Worm (Caenorhabditis elegans): ENCODE measurements around the gene ipla-2.
A peak's percentile ranks its signal among the peaks of the same experiment; 100 is the strongest.

The ipla-2 gene

ce11 chrX:9822173-9822572 is 15.7 kb downstream of the ipla-2 start, which contains the start of gene dpy-22:
Gene dpy-22 (minus strand): TSS chrX:9822273.
- TF ChIP-seq egl-44 (GFP tag; IDR thresholded peaks at IDR 0.05) (no peak), ets-4 (GFP tag; optimal IDR thresholded peaks at IDR 0.05) (no peak), chd-7 (tag; optimal IDR thresholded peaks at IDR 0.05) (no peak), fkh-3 (tag; optimal IDR thresholded peaks at IDR 0.05) (no peak), F49E8.2 (tag; optimal IDR thresholded peaks at IDR 0.05; ENCODE audit: insufficient read depth) (no peak), T26A5.8 (tag; optimal IDR thresholded peaks at IDR 0.05) (no peak), sdz-38 (tag; optimal IDR thresholded peaks at IDR 0.05) (no peak)

- TF ChIP-seq T07F8.4 (tag; optimal IDR thresholded peaks at IDR 0.05) (no peak), zfh-2 (GFP tag; conservative IDR thresholded peaks at IDR 0.05) (peak; percentile 52), sea-2 (GFP tag; IDR thresholded peaks at IDR 0.05) (no peak), mcd-1 (GFP tag; IDR thresholded peaks at IDR 0.05) (0 out of 2 replicates have a peak, but pooled peaks have one; percentile 7), F55B11.4 (tag; optimal IDR thresholded peaks at IDR 0.05; ENCODE audit: borderline replicate concordance, insufficient read depth) (no peak), ceh-91 (GFP tag; IDR thresholded peaks at IDR 0.05) (no peak), nfya-2 (GFP tag; IDR thresholded peaks at IDR 0.05) (no peak), madf-8 (GFP tag; conservative IDR thresholded peaks at IDR 0.05) (no peak), akir-1 (GFP tag; optimal IDR thresholded peaks at IDR 0.05) (no peak)
These were observed 23.6 kb downstream of the ipla-2 start for ce11 chrX:9814132-9814811.

ce11 chrX:9807377-9808048 is 30.3 kb downstream of the ipla-2 start, which contains the start of gene lgc-47:
Gene lgc-47 (minus strand): TSS chrX:9807662.
- TF ChIP-seq Y53F4B.3 (GFP tag; IDR thresholded peaks at IDR 0.05) (no peak), atf-7 (tag; optimal IDR thresholded peaks at IDR 0.05) (no peak), Y53G8AR.9 (GFP tag; conservative IDR thresholded peaks at IDR 0.05) (no peak), madf-10 (tag; optimal IDR thresholded peaks at IDR 0.05) (peak; percentile 3), ccch-3 (GFP tag; optimal IDR thresholded peaks at IDR 0.05) (no peak), zfh-2 (GFP tag; conservative IDR thresholded peaks at IDR 0.05) (peak; percentile 86)

ce11 chrX:9805426-9805825 is 32.4 kb downstream of the ipla-2 start:
- TF ChIP-seq let-607 (tag; optimal IDR thresholded peaks at IDR 0.05) (no peak), nhr-27 (tag; optimal IDR thresholded peaks at IDR 0.05) (no peak), ceh-91 (GFP tag; IDR thresholded peaks at IDR 0.05) (no peak)

- no peak for TF ChIP-seq Y56A3A.18 (GFP tag; IDR thresholded peaks at IDR 0.05)
- TF ChIP-seq F52B5.7 (tag; optimal IDR thresholded peaks at IDR 0.05) = no peak
- TF ChIP-seq tlf-1 (GFP tag; optimal IDR thresholded peaks at IDR 0.05) = no peak
- no peak for TF ChIP-seq D2030.7 (GFP tag; IDR thresholded peaks at IDR 0.05)
- TF ChIP-seq lag-1 (GFP tag; IDR thresholded peaks at IDR 0.05) = no peak
- no peak for TF ChIP-seq nhr-179 (tag; optimal IDR thresholded peaks at IDR 0.05)
- TF ChIP-seq F37B4.10 (GFP tag; IDR thresholded peaks at IDR 0.05) = no peak
- no peak for TF ChIP-seq F33H1.4 (GFP tag; IDR thresholded peaks at IDR 0.05)
- no peak for TF ChIP-seq K11D2.4 (GFP tag; IDR thresholded peaks at IDR 0.05)
- TF ChIP-seq hlh-26 (GFP tag; conservative IDR thresholded peaks at IDR 0.05) = no peak
- no peak for TF ChIP-seq lin-40 (tag; optimal IDR thresholded peaks at IDR 0.05)
- TF ChIP-seq snpc-1.1 (tag; optimal IDR thresholded peaks at IDR 0.05; ENCODE audit: insufficient read depth) = no peak
- no peak for TF ChIP-seq Y79H2A.3 (GFP tag; conservative IDR thresholded peaks at IDR 0.05)
These were observed 33.1 kb downstream of the ipla-2 start for ce11 chrX:9804735-9805134.

Measured in whole organism, young adult.